In the genomic region with DNA sequence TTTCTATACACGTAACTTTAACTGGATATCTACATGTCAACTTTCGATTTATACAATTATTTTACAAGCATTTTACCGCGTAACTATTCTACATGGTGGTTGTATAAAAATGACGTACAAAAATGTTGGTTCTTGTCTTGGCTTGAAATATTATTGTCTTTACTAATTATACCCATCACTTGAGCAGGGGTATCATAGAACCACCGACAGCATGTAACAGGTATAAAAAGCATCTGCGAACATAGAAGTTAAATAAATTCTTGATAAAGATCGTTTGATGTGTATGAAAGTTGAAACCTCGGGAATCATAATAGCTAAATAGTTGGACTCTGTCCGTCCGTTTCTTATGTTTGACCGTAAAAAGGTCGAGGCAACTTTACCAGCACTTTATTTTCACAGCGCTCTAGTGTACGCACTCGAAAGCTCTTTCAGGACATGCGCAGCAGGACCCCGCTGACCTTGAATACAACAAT, we compare ENCODE assay signal across 1 fruit fly cellular context.
TF ChIP-seq lines count a peak whose summit lies in the region.

No protein-coding gene starts in this region.

TF ChIP-seq in whole organism, embryonic, 481 proteins besides CTCF, POLR2A, EP300 and RAD21 (continued from another document and continues in another):
- TF ChIP-seq prd (optimal IDR thresholded peaks at IDR 0.05; lab: Kevin White, UChicago), result no peak
- peak; percentile 54 for TF ChIP-seq prd (GFP tag; IDR thresholded peaks at IDR 0.05; lab: Robert Waterston, UW)
- TF ChIP-seq Vsx1 (GFP tag; optimal IDR thresholded peaks at IDR 0.05; lab: Kevin White, UChicago), result no peak
- TF ChIP-seq CG2712 (tag; optimal IDR thresholded peaks at IDR 0.05; lab: Kevin White, UChicago), result peak; percentile 39
- TF ChIP-seq CG4404 (GFP tag; IDR thresholded peaks at IDR 0.05; lab: Robert Waterston, UW), result no peak; the same call in 1 of the 2 replicates
- TF ChIP-seq pzg (GFP tag; optimal IDR thresholded peaks at IDR 0.05; lab: Kevin White, UChicago), result peak; percentile 14
- no peak for TF ChIP-seq Sox100B (GFP tag; optimal IDR thresholded peaks at IDR 0.05; lab: Kevin White, UChicago)
- TF ChIP-seq CG12769 (tag; optimal IDR thresholded peaks at IDR 0.05; lab: Kevin White, UChicago), result peak; percentile 75
- no peak for TF ChIP-seq crp (GFP tag; optimal IDR thresholded peaks at IDR 0.05; lab: Kevin White, UChicago)
- TF ChIP-seq CG12071 (GFP tag; optimal IDR thresholded peaks at IDR 0.05; lab: Kevin White, UChicago), result no peak
- TF ChIP-seq lola (GFP tag; optimal IDR thresholded peaks at IDR 0.05; lab: Kevin White, UChicago), result peak in 1 of 3 experiments; percentile 26
- TF ChIP-seq CG16813 (GFP tag; IDR thresholded peaks at IDR 0.05; lab: Robert Waterston, UW; ENCODE audit: partially characterized antibody), result peak; percentile 61
- no peak for TF ChIP-seq CG3726 (GFP tag; IDR thresholded peaks at IDR 0.05; lab: Robert Waterston, UW)
- peak; percentile 85 for TF ChIP-seq Hmr (GFP tag; optimal IDR thresholded peaks at IDR 0.05; lab: Kevin White, UChicago)
- TF ChIP-seq dati (GFP tag; IDR thresholded peaks at IDR 0.05; lab: Robert Waterston, UW), result no peak
- no peak for TF ChIP-seq CG12236 (GFP tag; optimal IDR thresholded peaks at IDR 0.05; lab: Kevin White, UChicago)
- TF ChIP-seq slbo (GFP tag; IDR thresholded peaks at IDR 0.05; lab: Robert Waterston, UW), result peak; percentile 78
- peak; percentile 61; the same call in 1 of the 2 replicates for TF ChIP-seq CG17328 (GFP tag; IDR thresholded peaks at IDR 0.05; lab: Robert Waterston, UW)
- TF ChIP-seq B-H2 (GFP tag; optimal IDR thresholded peaks at IDR 0.05; lab: Kevin White, UChicago), result peak; percentile 43
- peak; percentile 60 for TF ChIP-seq shn (GFP tag; optimal IDR thresholded peaks at IDR 0.05; lab: Kevin White, UChicago)
- TF ChIP-seq Nf-YC (tag; optimal IDR thresholded peaks at IDR 0.05; lab: Kevin White, UChicago), result no peak
- TF ChIP-seq schlank (tag; optimal IDR thresholded peaks at IDR 0.05; lab: Kevin White, UChicago), result peak; percentile 53
- TF ChIP-seq chinmo (GFP tag; IDR thresholded peaks at IDR 0.05; lab: Robert Waterston, UW; ENCODE audit: partially characterized antibody), result no peak
- TF ChIP-seq knrl (GFP tag; IDR thresholded peaks at IDR 0.05; lab: Robert Waterston, UW; ENCODE audit: partially characterized antibody), result peak; percentile 69
- TF ChIP-seq CG14860 (GFP tag; IDR thresholded peaks at IDR 0.05; lab: Robert Waterston, UW; ENCODE audit: partially characterized antibody), result no peak
- TF ChIP-seq run (tag; optimal IDR thresholded peaks at IDR 0.05; lab: Kevin White, UChicago), result no peak
- peak; percentile 46 for TF ChIP-seq NK7.1 (GFP tag; optimal IDR thresholded peaks at IDR 0.05; lab: Kevin White, UChicago)
- no peak for TF ChIP-seq Poxn (GFP tag; IDR thresholded peaks at IDR 0.05; lab: Robert Waterston, UW)
- peak; percentile 47; the same call in 1 of the 2 replicates for TF ChIP-seq CG14014 (GFP tag; IDR thresholded peaks at IDR 0.05; lab: Robert Waterston, UW)
- no peak for TF ChIP-seq CG30020 (tag; optimal IDR thresholded peaks at IDR 0.05; lab: Kevin White, UChicago)
- no peak for TF ChIP-seq gsb (GFP tag; IDR thresholded peaks at IDR 0.05; lab: Robert Waterston, UW)
- no peak for TF ChIP-seq da (GFP tag; optimal IDR thresholded peaks at IDR 0.05; lab: Kevin White, UChicago)
- peak; percentile 9 for TF ChIP-seq dmrt11E (tag; optimal IDR thresholded peaks at IDR 0.05; lab: Kevin White, UChicago)
- TF ChIP-seq CG18476 (GFP tag; optimal IDR thresholded peaks at IDR 0.05; lab: Kevin White, UChicago), result peak; percentile 2
- TF ChIP-seq ERR (GFP tag; optimal IDR thresholded peaks at IDR 0.05; lab: Kevin White, UChicago), result no peak
- TF ChIP-seq Hsf (GFP tag; optimal IDR thresholded peaks at IDR 0.05; lab: Kevin White, UChicago), result peak; percentile 16
- TF ChIP-seq HmgZ (tag; optimal IDR thresholded peaks at IDR 0.05; lab: Kevin White, UChicago), result peak; percentile 68
- no peak for TF ChIP-seq Doc2 (GFP tag; IDR thresholded peaks at IDR 0.05; lab: Robert Waterston, UW)
- TF ChIP-seq CG4328 (GFP tag; optimal IDR thresholded peaks at IDR 0.05; lab: Kevin White, UChicago), result no peak
- TF ChIP-seq Sry-δ (GFP tag; optimal IDR thresholded peaks at IDR 0.05; lab: Kevin White, UChicago), result no peak
- TF ChIP-seq CG13296 (GFP tag; optimal IDR thresholded peaks at IDR 0.05; lab: Kevin White, UChicago), result no peak
- no peak for TF ChIP-seq Nf-YA (GFP tag; IDR thresholded peaks at IDR 0.05; lab: Robert Waterston, UW)
- no peak for TF ChIP-seq psq (GFP tag; optimal IDR thresholded peaks at IDR 0.05; lab: Kevin White, UChicago)
- TF ChIP-seq kni (GFP tag; optimal IDR thresholded peaks at IDR 0.05; lab: Kevin White, UChicago), result no peak
- TF ChIP-seq Dll (GFP tag; IDR thresholded peaks at IDR 0.05; lab: Robert Waterston, UW; ENCODE audit: partially characterized antibody), result no peak
- TF ChIP-seq CG6683 (GFP tag; optimal IDR thresholded peaks at IDR 0.05; lab: Kevin White, UChicago), result no peak
- TF ChIP-seq crc (GFP tag; optimal IDR thresholded peaks at IDR 0.05; lab: Kevin White, UChicago), result no peak
- TF ChIP-seq wek (GFP tag; optimal IDR thresholded peaks at IDR 0.05; lab: Kevin White, UChicago), result no peak
- TF ChIP-seq CG4854 (GFP tag; optimal IDR thresholded peaks at IDR 0.05; lab: Kevin White, UChicago), result no peak
- no peak for TF ChIP-seq abd-A (tag; optimal IDR thresholded peaks at IDR 0.05; lab: Kevin White, UChicago)
- TF ChIP-seq Six4 (GFP tag; optimal IDR thresholded peaks at IDR 0.05; lab: Kevin White, UChicago), result no peak
- TF ChIP-seq CG10366 (GFP tag; IDR thresholded peaks at IDR 0.05; lab: Robert Waterston, UW), result peak; percentile 43
- peak; percentile 17; the same call in 1 of the 2 replicates for TF ChIP-seq CG13287 (GFP tag; IDR thresholded peaks at IDR 0.05; lab: Robert Waterston, UW; ENCODE audit: partially characterized antibody)
- peak; percentile 19 for TF ChIP-seq nmo (GFP tag; optimal IDR thresholded peaks at IDR 0.05; lab: Kevin White, UChicago)
- TF ChIP-seq Awh (GFP tag; IDR thresholded peaks at IDR 0.05; lab: Robert Waterston, UW), result 0 out of 2 replicates have a peak, but pooled peaks have one; percentile 44
- TF ChIP-seq Dp (GFP tag; optimal IDR thresholded peaks at IDR 0.05; lab: Kevin White, UChicago), result peak; percentile 4
- no peak for TF ChIP-seq CG12942 (GFP tag; optimal IDR thresholded peaks at IDR 0.05; lab: Kevin White, UChicago)
- TF ChIP-seq ewg (GFP tag; optimal IDR thresholded peaks at IDR 0.05; lab: Kevin White, UChicago), result peak; percentile 93
- no peak for TF ChIP-seq CG14965 (GFP tag; optimal IDR thresholded peaks at IDR 0.05; lab: Kevin White, UChicago; ENCODE audit: borderline replicate concordance)
- TF ChIP-seq ac (GFP tag; optimal IDR thresholded peaks at IDR 0.05; lab: Kevin White, UChicago), result no peak
- TF ChIP-seq disco-r (GFP tag; optimal IDR thresholded peaks at IDR 0.05; lab: Kevin White, UChicago), result peak; percentile 5
- peak; percentile 16 for TF ChIP-seq pum (GFP tag; optimal IDR thresholded peaks at IDR 0.05; lab: Kevin White, UChicago)
- 0 out of 2 replicates have a peak, but pooled peaks have one; percentile 25 for TF ChIP-seq rib (GFP tag; IDR thresholded peaks at IDR 0.05; lab: Robert Waterston, UW)
- no peak for TF ChIP-seq Usf (GFP tag; optimal IDR thresholded peaks at IDR 0.05; lab: Kevin White, UChicago)
- TF ChIP-seq pho (GFP tag; optimal IDR thresholded peaks at IDR 0.05; lab: Kevin White, UChicago), result peak; percentile 78
- peak; percentile 59; the same call in 1 of the 2 replicates for TF ChIP-seq seq (GFP tag; IDR thresholded peaks at IDR 0.05; lab: Robert Waterston, UW)
- no peak for TF ChIP-seq cg (GFP tag; optimal IDR thresholded peaks at IDR 0.05; lab: Kevin White, UChicago)
- TF ChIP-seq dysf (GFP tag; IDR thresholded peaks at IDR 0.05; lab: Robert Waterston, UW), result peak; percentile 53; the same call in 2 of the 3 replicates
- no peak for TF ChIP-seq Mes4 (GFP tag; optimal IDR thresholded peaks at IDR 0.05; lab: Kevin White, UChicago)
- TF ChIP-seq Mad (GFP tag; optimal IDR thresholded peaks at IDR 0.05; lab: Kevin White, UChicago), result peak; percentile 14
- peak; percentile 11 for TF ChIP-seq CG2202 (tag; optimal IDR thresholded peaks at IDR 0.05; lab: Kevin White, UChicago)
- TF ChIP-seq ato (GFP tag; IDR thresholded peaks at IDR 0.05; lab: Robert Waterston, UW; ENCODE audit: partially characterized antibody), result no peak
- no peak for TF ChIP-seq Max (GFP tag; optimal IDR thresholded peaks at IDR 0.05; lab: Kevin White, UChicago)
- peak; percentile 68 for TF ChIP-seq fu2 (GFP tag; optimal IDR thresholded peaks at IDR 0.05; lab: Kevin White, UChicago)
- peak; percentile 75 for TF ChIP-seq ci (GFP tag; IDR thresholded peaks at IDR 0.05; lab: Robert Waterston, UW)
- TF ChIP-seq CG2875 (GFP tag; optimal IDR thresholded peaks at IDR 0.05; lab: Kevin White, UChicago), result peak; percentile 21
- TF ChIP-seq inv (GFP tag; IDR thresholded peaks at IDR 0.05; lab: Robert Waterston, UW; ENCODE audit: partially characterized antibody), result peak; percentile 37; the same call in 1 of the 2 replicates
- no peak for TF ChIP-seq CG2129 (GFP tag; IDR thresholded peaks at IDR 0.05; lab: Robert Waterston, UW; ENCODE audit: partially characterized antibody)
- no peak for TF ChIP-seq sima (GFP tag; optimal IDR thresholded peaks at IDR 0.05; lab: Kevin White, UChicago)
- peak; percentile 58; the same call in 2 of the 3 replicates for TF ChIP-seq Dbx (GFP tag; IDR thresholded peaks at IDR 0.05; lab: Robert Waterston, UW)
- peak; percentile 52; the same call in 2 of the 3 replicates for TF ChIP-seq H15 (GFP tag; IDR thresholded peaks at IDR 0.05; lab: Robert Waterston, UW)
- TF ChIP-seq zfh1 (GFP tag; IDR thresholded peaks at IDR 0.05; lab: Robert Waterston, UW), result peak; percentile 68; the same call in 2 of the 3 replicates
- no peak for TF ChIP-seq CG11093 (GFP tag; IDR thresholded peaks at IDR 0.05; lab: Robert Waterston, UW)
- no peak for TF ChIP-seq CG8944 (GFP tag; optimal IDR thresholded peaks at IDR 0.05; lab: Kevin White, UChicago)
- no peak for TF ChIP-seq CG12744 (GFP tag; optimal IDR thresholded peaks at IDR 0.05; lab: Kevin White, UChicago)
- peak; percentile 30; the same call in 1 of the 3 replicates for TF ChIP-seq tgo (GFP tag; IDR thresholded peaks at IDR 0.05; lab: Robert Waterston, UW)
- no peak for TF ChIP-seq ash1 (GFP tag; optimal IDR thresholded peaks at IDR 0.05; lab: Kevin White, UChicago)
- no peak for TF ChIP-seq Hr78 (GFP tag; optimal IDR thresholded peaks at IDR 0.05; lab: Kevin White, UChicago)
- TF ChIP-seq CG32767 (GFP tag; IDR thresholded peaks at IDR 0.05; lab: Robert Waterston, UW), result no peak; the same call in 1 of the 2 replicates
- TF ChIP-seq corto (GFP tag; optimal IDR thresholded peaks at IDR 0.05; lab: Kevin White, UChicago), result no peak
- TF ChIP-seq CG6654 (GFP tag; optimal IDR thresholded peaks at IDR 0.05; lab: Kevin White, UChicago), result no peak
- no peak for TF ChIP-seq sna (GFP tag; IDR thresholded peaks at IDR 0.05; lab: Robert Waterston, UW; ENCODE audit: partially characterized antibody)
- TF ChIP-seq HLHmδ (GFP tag; optimal IDR thresholded peaks at IDR 0.05; lab: Kevin White, UChicago), result no peak
- peak; percentile 62 for TF ChIP-seq mam (GFP tag; optimal IDR thresholded peaks at IDR 0.05; lab: Kevin White, UChicago)
- no peak for TF ChIP-seq CG33557 (GFP tag; optimal IDR thresholded peaks at IDR 0.05; lab: Kevin White, UChicago)
- TF ChIP-seq Pdp1 (GFP tag; optimal IDR thresholded peaks at IDR 0.05; lab: Kevin White, UChicago), result peak in 1 of 2 experiments; percentile 37
- peak; percentile 29 for TF ChIP-seq CG12155 (GFP tag; optimal IDR thresholded peaks at IDR 0.05; lab: Kevin White, UChicago)
- no peak for TF ChIP-seq fd96Cb (tag; optimal IDR thresholded peaks at IDR 0.05; lab: Kevin White, UChicago)
- TF ChIP-seq CG13775 (GFP tag; optimal IDR thresholded peaks at IDR 0.05; lab: Kevin White, UChicago), result peak; percentile 48
- no peak for TF ChIP-seq Deaf1 (tag; optimal IDR thresholded peaks at IDR 0.05; lab: Kevin White, UChicago)
- peak; percentile 64 for TF ChIP-seq lab (GFP tag; optimal IDR thresholded peaks at IDR 0.05; lab: Kevin White, UChicago)
- TF ChIP-seq chn (GFP tag; optimal IDR thresholded peaks at IDR 0.05; lab: Kevin White, UChicago), result peak; percentile 1
- 0 out of 2 replicates have a peak, but pooled peaks have one; percentile 14 for TF ChIP-seq E2f1 (GFP tag; IDR thresholded peaks at IDR 0.05; lab: Robert Waterston, UW)
- no peak for TF ChIP-seq sim (GFP tag; IDR thresholded peaks at IDR 0.05; lab: Robert Waterston, UW)
- TF ChIP-seq Hr51 (GFP tag; optimal IDR thresholded peaks at IDR 0.05; lab: Kevin White, UChicago), result peak; percentile 51 to 73
- TF ChIP-seq CG6175 (GFP tag; IDR thresholded peaks at IDR 0.05; lab: Robert Waterston, UW), result no peak
- TF ChIP-seq CG17385 (GFP tag; optimal IDR thresholded peaks at IDR 0.05; lab: Kevin White, UChicago), result peak; percentile 37
- peak; percentile 7 for TF ChIP-seq CG3281 (GFP tag; optimal IDR thresholded peaks at IDR 0.05; lab: Kevin White, UChicago)
- TF ChIP-seq Atf-2 (GFP tag; optimal IDR thresholded peaks at IDR 0.05; lab: Kevin White, UChicago), result peak; percentile 1
- no peak for TF ChIP-seq Eip74EF (GFP tag; optimal IDR thresholded peaks at IDR 0.05; lab: Kevin White, UChicago)
- TF ChIP-seq CG16779 (GFP tag; IDR thresholded peaks at IDR 0.05; lab: Robert Waterston, UW), result no peak
- peak; percentile 59 for TF ChIP-seq CG18599 (GFP tag; optimal IDR thresholded peaks at IDR 0.05; lab: Kevin White, UChicago)
- TF ChIP-seq CG1603 (tag; optimal IDR thresholded peaks at IDR 0.05; lab: Kevin White, UChicago), result peak; percentile 77
- TF ChIP-seq CG5245 (GFP tag; optimal IDR thresholded peaks at IDR 0.05; lab: Kevin White, UChicago), result no peak
- no peak for TF ChIP-seq CG1529 (GFP tag; optimal IDR thresholded peaks at IDR 0.05; lab: Kevin White, UChicago)
- TF ChIP-seq CG10321 (GFP tag; IDR thresholded peaks at IDR 0.05; lab: Robert Waterston, UW), result no peak
- TF ChIP-seq CG11695 (GFP tag; IDR thresholded peaks at IDR 0.05; lab: Robert Waterston, UW), result no peak; the same call in 2 of the 3 replicates
- TF ChIP-seq maf-S (GFP tag; optimal IDR thresholded peaks at IDR 0.05; lab: Kevin White, UChicago), result peak; percentile 12
- TF ChIP-seq onecut (GFP tag; IDR thresholded peaks at IDR 0.05; lab: Robert Waterston, UW), result no peak
- TF ChIP-seq pnt (GFP tag; optimal IDR thresholded peaks at IDR 0.05; lab: Kevin White, UChicago), result no peak
- 0 out of 3 replicates have a peak, but pooled peaks have one; percentile 9 for TF ChIP-seq CG17361 (GFP tag; IDR thresholded peaks at IDR 0.05; lab: Robert Waterston, UW)
- TF ChIP-seq slou (GFP tag; optimal IDR thresholded peaks at IDR 0.05; lab: Kevin White, UChicago), result peak; percentile 4
- no peak for TF ChIP-seq btn (GFP tag; optimal IDR thresholded peaks at IDR 0.05; lab: Kevin White, UChicago)
- peak; percentile 60 for TF ChIP-seq CHES-1-like (GFP tag; optimal IDR thresholded peaks at IDR 0.05; lab: Kevin White, UChicago)
